Fruit fly (Drosophila melanogaster) whole organism, prepupa: ENCODE results near the gene CG10096.

Experiments
- CG1621 ChIP-seq: fragments of 200-800 bp; sonication (Bioruptor generic); optimal IDR thresholded peaks from 3 replicates; lab custom pipeline; 2018; ENCODE audit warnings: missing biosample characterization, mild to moderate bottlenecking, missing genetic modification characterization
- CG16779 ChIP-seq: fragments of 200-800 bp; sonication (Bioruptor generic); optimal IDR thresholded peaks from 3 replicates; lab custom pipeline; 2017; ENCODE audit warnings: missing biosample characterization, mild to moderate bottlenecking, missing genetic modification characterization
- CG4318 ChIP-seq: fragments of 200-800 bp; sonication (Bioruptor generic); optimal IDR thresholded peaks from 3 replicates; lab custom pipeline; 2017; ENCODE audit warnings: missing biosample characterization, mild to moderate bottlenecking, missing genetic modification characterization
- CG7368 ChIP-seq: fragments of 200-800 bp; sonication (Bioruptor generic); optimal IDR thresholded peaks from 3 replicates; lab custom pipeline; 2016; ENCODE audit warnings: missing biosample characterization, missing genetic modification characterization
- Ets21C ChIP-seq: fragments of 200-800 bp; sonication (Bioruptor generic); optimal IDR thresholded peaks from 3 replicates; lab custom pipeline; 2016; ENCODE audit warnings: missing biosample characterization, missing genetic modification characterization
- Lpt ChIP-seq: fragments of 200-800 bp; sonication (Bioruptor generic); optimal IDR thresholded peaks from 3 replicates; lab custom pipeline; 2016; ENCODE audit warnings: missing biosample characterization, missing genetic modification characterization
- OdsH ChIP-seq: fragments of 200-800 bp; sonication (Bioruptor generic); optimal IDR thresholded peaks from 3 replicates; lab custom pipeline; 2016; ENCODE audit warnings: missing biosample characterization, missing genetic modification characterization
- cyc ChIP-seq: fragments of 200-800 bp; sonication (Bioruptor generic); optimal IDR thresholded peaks from 3 replicates; lab custom pipeline; 2016; ENCODE audit warnings: missing biosample characterization, missing genetic modification characterization
- dac ChIP-seq: fragments of 200-800 bp; sonication (Bioruptor generic); optimal IDR thresholded peaks from 2 replicates; lab custom pipeline; 2017; ENCODE audit warnings: missing biosample characterization, mild to moderate bottlenecking, missing genetic modification characterization
- spab ChIP-seq: fragments of 200-800 bp; sonication (Bioruptor generic); optimal IDR thresholded peaks from 2 replicates; lab custom pipeline; 2017; ENCODE audit warnings: missing biosample characterization, mild to moderate bottlenecking, missing genetic modification characterization, missing genetic modification reagents
- ss ChIP-seq, 2 experiments: fragments of 200-800 bp; sonication (Bioruptor generic); optimal IDR thresholded peaks; 2 replicates in 1 of 2; 3 replicates in 1 of 2; lab custom pipeline; 2017 to 2018; ENCODE audit warnings: mild to moderate bottlenecking in 2 of 2, missing biosample characterization in 2 of 2, missing genetic modification characterization in 2 of 2, moderate library complexity in 1 of 2
- svp ChIP-seq: fragments of 200-800 bp; sonication (Bioruptor generic); peaks from one replicate; lab custom pipeline; 2016; ENCODE audit warnings: missing biosample characterization, missing genetic modification characterization

DNA sequence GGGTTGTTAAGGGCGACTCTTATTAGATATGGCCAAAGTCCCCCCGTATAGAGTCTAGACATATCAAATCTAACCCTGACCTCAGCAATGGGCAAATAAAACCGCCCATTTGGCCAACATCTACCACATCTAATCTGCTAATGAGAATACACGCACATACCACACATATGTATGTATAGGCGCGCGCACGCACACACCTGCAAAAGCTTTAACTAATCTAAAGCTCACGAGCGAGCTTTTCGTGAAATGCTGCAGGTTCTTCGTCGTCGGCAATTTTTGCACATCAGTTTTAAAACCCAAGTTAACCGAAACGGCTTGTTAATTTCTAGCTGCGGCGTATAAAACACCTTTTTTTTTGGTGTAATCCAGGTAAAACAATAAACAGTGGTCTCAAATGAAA lies 48.0 kb upstream of the CG10096 start:
- no peak for TF ChIP-seq OdsH (GFP tag; lab: Kevin White, UChicago)
- TF ChIP-seq ss (GFP tag; optimal IDR thresholded peaks at IDR 0.05; lab: Kevin White, UChicago), result no peak
- TF ChIP-seq CG16779 (tag; lab: Kevin White, UChicago), result no peak
- TF ChIP-seq CG1621 (tag; lab: Kevin White, UChicago), result no peak
- TF ChIP-seq Ets21C (GFP tag; lab: Kevin White, UChicago), result no peak
- TF ChIP-seq spab (GFP tag; lab: Kevin White, UChicago), result no peak
- no peak for TF ChIP-seq cyc
- no peak for TF ChIP-seq CG7368 (GFP tag; lab: Kevin White, UChicago)
- no peak for TF ChIP-seq CG4318
- TF ChIP-seq svp (GFP tag; lab: Kevin White, UChicago), result no peak
- no peak for TF ChIP-seq dac (GFP tag; lab: Kevin White, UChicago)
- no peak for TF ChIP-seq Lpt (GFP tag; lab: Kevin White, UChicago)
